Worm (Caenorhabditis elegans): Measurements from ENCODE around the gene irld-9.

DNA sequence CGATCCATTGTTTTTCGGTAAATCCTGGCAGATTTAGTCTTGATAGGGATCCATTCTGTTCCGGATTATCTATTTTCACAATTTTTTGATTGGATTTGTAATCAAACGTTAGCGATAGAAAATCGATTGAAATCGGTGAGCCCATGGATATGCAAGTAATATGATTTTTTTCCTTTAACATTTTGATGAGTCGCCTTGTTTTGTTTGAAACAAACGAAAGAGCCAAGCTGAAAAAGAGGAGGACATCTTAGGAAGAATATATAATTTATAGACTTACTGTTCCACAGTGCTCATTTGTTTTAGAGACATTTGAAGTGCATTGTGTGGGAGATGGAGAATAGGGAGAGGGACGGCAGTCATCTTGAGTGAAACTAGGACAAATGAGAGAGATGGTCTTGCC, 49.9 kb downstream of the irld-9 start, which contains the start of the genes fbxb-18 and fbxb-19:
- no peak for TF ChIP-seq dao-5 (tag; optimal IDR thresholded peaks at IDR 0.05)
- no peak for TF ChIP-seq W03F9.2 (tag; optimal IDR thresholded peaks at IDR 0.05)

Measured in whole organism, L4/young adult.